Worm (Caenorhabditis elegans) whole organism, L2 larva: ENCODE data around the gene D1053.3.

Experiments
- C34F6.9 ChIP-seq: fragments of 150-350 bp; optimal IDR thresholded peaks from 2 replicates; lab custom pipeline; 2014; ENCODE audit warnings: missing biosample characterization, missing genetic modification characterization
- R02D3.7 ChIP-seq: fragments of 150-350 bp; optimal IDR thresholded peaks from 2 replicates; lab custom pipeline; 2014; ENCODE audit warnings: missing biosample characterization, missing genetic modification characterization
- ZK546.5 ChIP-seq: sonication (generic microtip); optimal IDR thresholded peaks from 2 replicates; lab custom pipeline; 2017; ENCODE audit warnings: missing biosample characterization, missing genetic modification characterization
- alr-1 ChIP-seq: fragments of 150-350 bp; optimal IDR thresholded peaks from 2 replicates; lab custom pipeline; 2014; ENCODE audit warnings: missing biosample characterization, missing genetic modification characterization
- aly-2 ChIP-seq: fragments of 150-350 bp; optimal IDR thresholded peaks from 2 replicates; lab custom pipeline; 2014; ENCODE audit warnings: missing biosample characterization, missing genetic modification characterization
- ama-1 ChIP-seq: fragments of 150-350 bp; optimal IDR thresholded peaks from 2 replicates; lab custom pipeline; 2018; ENCODE audit warnings: inconsistent platforms
- blmp-1 ChIP-seq: sonication (generic microtip); optimal IDR thresholded peaks from 2 replicates; lab custom pipeline; 2017; ENCODE audit warnings: missing genetic modification characterization, mild to moderate bottlenecking, missing compliant biosample characterization, antibody characterized with exemption, moderate library complexity; ENCODE audit not compliant: insufficient read depth
- ceh-82 ChIP-seq: fragments of 150-350 bp; optimal IDR thresholded peaks from 2 replicates; lab custom pipeline; 2014; ENCODE audit warnings: missing biosample characterization, missing genetic modification characterization
- crh-2 ChIP-seq: sonication (generic microtip); optimal IDR thresholded peaks from 2 replicates; lab custom pipeline; 2017; ENCODE audit warnings: missing biosample characterization, missing genetic modification characterization
- dmd-4 ChIP-seq: sonication (generic microtip); optimal IDR thresholded peaks from 2 replicates; lab custom pipeline; 2017; ENCODE audit warnings: missing biosample characterization, missing genetic modification characterization
- egl-27 ChIP-seq: sonication (generic microtip); optimal IDR thresholded peaks from 3 replicates; lab custom pipeline; 2017; ENCODE audit warnings: missing biosample characterization, missing genetic modification reagents, missing genetic modification characterization
- elt-1 ChIP-seq: fragments of 150-350 bp; optimal IDR thresholded peaks from 2 replicates; lab custom pipeline; 2014; ENCODE audit warnings: missing biosample characterization, missing genetic modification characterization
- elt-3 ChIP-seq: sonication (generic microtip); optimal IDR thresholded peaks from 2 replicates; lab custom pipeline; 2017; ENCODE audit warnings: missing biosample characterization, missing genetic modification characterization
- fos-1 ChIP-seq: fragments of 150-350 bp; optimal IDR thresholded peaks from 2 replicates; lab custom pipeline; 2014; ENCODE audit warnings: missing biosample characterization, missing genetic modification characterization
- lin-11 ChIP-seq: fragments of 150-350 bp; sonication (generic microtip); optimal IDR thresholded peaks from 2 replicates; lab custom pipeline; 2014; ENCODE audit warnings: missing biosample characterization, missing genetic modification characterization, inconsistent platforms, mixed read lengths
- lin-39 ChIP-seq: fragments of 150-350 bp; optimal IDR thresholded peaks from 2 replicates; lab custom pipeline; 2014; ENCODE audit warnings: missing biosample characterization, missing genetic modification reagents, missing genetic modification characterization
- lsy-2 ChIP-seq, 2 experiments: fragments of 150-350 bp in 1 of 2; sonication (generic microtip) in 1 of 2; optimal IDR thresholded peaks; 2 replicates each; lab custom pipeline; 2014 to 2017; ENCODE audit warnings: missing biosample characterization in 2 of 2, missing genetic modification characterization in 2 of 2
- mab-5 ChIP-seq: fragments of 150-350 bp; optimal IDR thresholded peaks from 2 replicates; lab custom pipeline; 2014; ENCODE audit warnings: missing biosample characterization, missing genetic modification characterization
- mbf-1 ChIP-seq: sonication (generic microtip); optimal IDR thresholded peaks from 2 replicates; lab custom pipeline; 2017; ENCODE audit warnings: missing biosample characterization, missing genetic modification characterization
- mdl-1 ChIP-seq, 2 experiments: fragments of 150-350 bp in 1 of 2; sonication (generic microtip) in 1 of 2; optimal IDR thresholded peaks; 2 replicates each; lab custom pipeline; 2017; ENCODE audit warnings: missing biosample characterization in 2 of 2, missing genetic modification characterization in 2 of 2
- nhr-10 ChIP-seq: sonication (generic microtip); optimal IDR thresholded peaks from 2 replicates; lab custom pipeline; 2017; ENCODE audit warnings: missing biosample characterization, missing genetic modification characterization
- nhr-12 ChIP-seq: fragments of 150-350 bp; optimal IDR thresholded peaks from 2 replicates; lab custom pipeline; 2014; ENCODE audit warnings: missing biosample characterization, missing genetic modification characterization
- nhr-129 ChIP-seq: fragments of 150-350 bp; optimal IDR thresholded peaks from 2 replicates; lab custom pipeline; 2014; ENCODE audit warnings: missing biosample characterization, missing genetic modification characterization
- nhr-21 ChIP-seq: fragments of 150-350 bp; optimal IDR thresholded peaks from 2 replicates; lab custom pipeline; 2014; ENCODE audit warnings: missing biosample characterization, missing genetic modification characterization
- nhr-23 ChIP-seq: fragments of 150-350 bp; optimal IDR thresholded peaks from 2 replicates; lab custom pipeline; 2014; ENCODE audit warnings: missing biosample characterization, missing genetic modification reagents, missing genetic modification characterization
- skn-1 ChIP-seq: sonication (generic microtip); optimal IDR thresholded peaks from 2 replicates; lab custom pipeline; 2017; ENCODE audit warnings: missing biosample characterization, missing genetic modification characterization
- sma-3 ChIP-seq: sonication (generic microtip); optimal IDR thresholded peaks from 2 replicates; lab custom pipeline; 2016; ENCODE audit warnings: missing genetic modification reagents, missing genetic modification characterization, missing compliant biosample characterization
- sma-9 ChIP-seq, 2 experiments: fragments of 150-350 bp in 1 of 2; sonication (generic microtip) in 1 of 2; optimal IDR thresholded peaks; 2 replicates each; lab custom pipeline; 2014 to 2016; ENCODE audit warnings: missing genetic modification characterization in 2 of 2, mild to moderate bottlenecking in 1 of 2, missing biosample characterization in 1 of 2, missing compliant biosample characterization in 1 of 2, missing genetic modification reagents in 1 of 2, moderate library complexity in 1 of 2
- unc-39 ChIP-seq: fragments of 150-350 bp; optimal IDR thresholded peaks from 2 replicates; lab custom pipeline; 2014; ENCODE audit warnings: missing biosample characterization, missing genetic modification characterization
- unc-62 ChIP-seq: fragments of 150-350 bp; optimal IDR thresholded peaks from 2 replicates; lab custom pipeline; 2014; ENCODE audit warnings: missing biosample characterization, missing genetic modification reagents, missing genetic modification characterization
- zag-1 ChIP-seq: fragments of 150-350 bp; optimal IDR thresholded peaks from 2 replicates; lab custom pipeline; 2014; ENCODE audit warnings: missing biosample characterization, missing genetic modification characterization
- ztf-11 ChIP-seq: sonication (generic microtip); optimal IDR thresholded peaks from 2 replicates; lab custom pipeline; 2017; ENCODE audit warnings: missing biosample characterization, missing genetic modification characterization
- ztf-4 ChIP-seq: fragments of 150-350 bp; optimal IDR thresholded peaks from 2 replicates; lab custom pipeline; 2014; ENCODE audit warnings: missing biosample characterization, missing genetic modification characterization

Gene D1053.3

DNA sequence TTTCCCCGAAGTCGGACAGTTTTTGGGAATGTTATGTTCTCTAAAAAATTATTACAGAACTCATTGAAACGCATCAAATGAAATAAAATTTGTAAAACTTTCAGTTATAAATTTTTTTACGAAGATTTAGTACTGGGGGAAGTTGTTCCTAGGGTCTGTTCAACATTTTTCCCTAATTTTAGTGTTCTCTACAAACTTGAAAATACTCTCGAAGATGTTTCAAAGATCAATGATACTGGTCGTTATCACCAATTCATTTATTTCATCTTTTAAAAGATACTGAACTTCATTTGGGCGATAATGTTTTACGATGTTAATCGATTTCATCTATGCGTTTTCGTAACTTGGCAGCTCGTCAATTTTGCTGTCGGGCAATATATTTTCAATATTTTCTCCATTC lies 34.7 kb downstream of the D1053.3 start, which contains the start of gene C44C10.3:
Gene C44C10.3 (plus strand): TSS at position 301 of the 400 bp plus-strand sequence.
- TF ChIP-seq ztf-11 (no peak), lsy-2 (tag; optimal IDR thresholded peaks at IDR 0.05; lab: Kevin White, UChicago) (no peak), skn-1 (tag; lab: Kevin White, UChicago) (no peak), ama-1 (lab: Kevin White, UChicago) (no peak), egl-27 (tag; lab: Kevin White, UChicago) (no peak), dmd-4 (tag; lab: Kevin White, UChicago) (no peak), unc-39 (no peak), blmp-1 (tag; lab: Kevin White, UChicago) (no peak), C34F6.9 (no peak)

ce11 chrX:11700263-11700662 lies 36.7 kb downstream of the D1053.3 start, which contains the start of gene C44C10.15:
C44C10.15 (minus strand) TSS chrX:11700363.
- TF ChIP-seq mdl-1 (tag; optimal IDR thresholded peaks at IDR 0.05; lab: Kevin White, UChicago) (no peak), nhr-12 (tag; lab: Kevin White, UChicago) (no peak), C34F6.9 (no peak), mbf-1 (no peak)

- TF ChIP-seq zag-1 (tag; lab: Kevin White, UChicago) (no peak), elt-1 (tag; lab: Kevin White, UChicago) (no peak), nhr-23 (tag; lab: Kevin White, UChicago) (no peak), lin-11 (tag; lab: Kevin White, UChicago) (no peak), nhr-12 (tag; lab: Kevin White, UChicago) (no peak), elt-3 (tag; lab: Kevin White, UChicago) (no peak), ZK546.5 (tag; lab: Kevin White, UChicago) (no peak), mab-5 (no peak), lin-39 (tag; lab: Kevin White, UChicago) (no peak)
Measured at ce11 chrX:11696696-11697095, 40.3 kb downstream of the D1053.3 start, which contains the start of gene C44C10.12. C44C10.12 (plus strand) TSS chrX:11696996.

- TF ChIP-seq R02D3.7 (tag; lab: Kevin White, UChicago): no peak
- peak; percentile 73 for TF ChIP-seq fos-1 (tag; lab: Kevin White, UChicago)
- peak; percentile 31 for TF ChIP-seq crh-2
- peak; percentile 64 for TF ChIP-seq C34F6.9
- peak; percentile 62 for TF ChIP-seq nhr-129 (tag; lab: Kevin White, UChicago)
- TF ChIP-seq sma-9 (GFP tag; optimal IDR thresholded peaks at IDR 0.05; lab: Kevin White, UChicago): peak; percentile 67
- no peak for TF ChIP-seq sma-9 (tag; optimal IDR thresholded peaks at IDR 0.05; lab: Kevin White, UChicago)
- no peak for TF ChIP-seq aly-2
Measured at ce11 chrX:11693092-11693491, 43.9 kb downstream of the D1053.3 start, which contains the start of gene smcl-1. smcl-1 (plus strand) TSS chrX:11693464.

DNA sequence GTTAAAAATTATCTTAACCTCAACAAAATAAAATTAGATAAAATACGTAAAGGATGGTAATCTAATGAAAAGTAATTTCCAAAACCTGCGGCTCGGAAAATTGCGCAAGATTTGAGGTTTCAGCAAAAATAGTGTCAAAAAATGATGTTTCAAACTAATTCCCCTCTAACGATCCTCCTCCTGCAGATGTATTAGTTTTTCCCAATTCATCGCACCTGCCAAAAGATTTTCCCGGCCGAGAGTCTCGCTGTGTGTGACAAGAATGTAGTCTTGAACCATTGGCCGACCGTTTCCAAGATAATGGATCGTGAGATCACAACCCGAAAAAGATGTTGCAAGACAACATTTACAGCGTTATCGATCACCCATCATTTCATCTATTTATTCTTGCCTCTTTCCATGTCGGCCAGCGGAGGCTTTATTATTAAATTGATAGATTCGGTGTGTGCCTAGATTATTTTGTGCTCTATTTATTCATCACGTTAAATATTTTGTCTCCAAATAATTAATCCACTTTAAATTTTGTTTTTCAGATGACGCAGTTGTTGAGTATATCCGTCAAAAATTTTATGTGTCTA lies 46.9 kb downstream of the D1053.3 start, which contains the start of the genes C44C10.10 and C44C10.5:
Gene C44C10.10 (plus strand): TSS at position 301 of the 578 bp plus-strand sequence.
Gene C44C10.5 (plus strand): TSS at position 528 of the 578 bp plus-strand sequence.
- no peak for TF ChIP-seq nhr-21
- TF ChIP-seq lin-39 (tag; lab: Kevin White, UChicago): no peak
- no peak for TF ChIP-seq blmp-1 (tag; lab: Kevin White, UChicago)
- TF ChIP-seq lsy-2 (tag; optimal IDR thresholded peaks at IDR 0.05; lab: Kevin White, UChicago): no peak
- no peak for TF ChIP-seq zag-1 (tag; lab: Kevin White, UChicago)
- TF ChIP-seq crh-2: no peak
- no peak for TF ChIP-seq ceh-82 (tag; lab: Kevin White, UChicago)
- no peak for TF ChIP-seq mdl-1 (tag; optimal IDR thresholded peaks at IDR 0.05; lab: Kevin White, UChicago)

ce11 chrX:11687836-11688319 lies 49.1 kb downstream of the D1053.3 start, which contains the start of gene C44C10.7:
C44C10.7 (minus strand) TSS chrX:11688269.
- TF ChIP-seq skn-1 (tag; lab: Kevin White, UChicago): no peak
- no peak for TF ChIP-seq sma-3 (GFP tag; lab: Kevin White, UChicago)
- TF ChIP-seq unc-62 (GFP tag; lab: Kevin White, UChicago): no peak
- TF ChIP-seq C34F6.9: no peak
- no peak for TF ChIP-seq sma-9 (GFP tag; optimal IDR thresholded peaks at IDR 0.05; lab: Kevin White, UChicago)
- TF ChIP-seq sma-9 (tag; optimal IDR thresholded peaks at IDR 0.05; lab: Kevin White, UChicago): no peak
- TF ChIP-seq ztf-4: no peak
- TF ChIP-seq ceh-82 (tag; lab: Kevin White, UChicago): no peak
- TF ChIP-seq alr-1 (tag; lab: Kevin White, UChicago): no peak
- TF ChIP-seq mab-5: no peak
- no peak for TF ChIP-seq crh-2
- TF ChIP-seq nhr-10 (tag; lab: Kevin White, UChicago): no peak
- no peak for TF ChIP-seq elt-3 (tag; lab: Kevin White, UChicago)
